Worm (Caenorhabditis elegans): Measurements from ENCODE around the gene C29F7.3.

- peak; percentile 64 for TF ChIP-seq pha-4 (tag; optimal IDR thresholded peaks at IDR 0.05)
- TF ChIP-seq egl-27 (tag; optimal IDR thresholded peaks at IDR 0.05), result no peak
- no peak for TF ChIP-seq unc-39 (tag; optimal IDR thresholded peaks at IDR 0.05)
- TF ChIP-seq nhr-12 (tag; optimal IDR thresholded peaks at IDR 0.05), result no peak
- no peak for TF ChIP-seq lin-39 (tag; optimal IDR thresholded peaks at IDR 0.05)
- no peak for TF ChIP-seq nhr-25 (tag; optimal IDR thresholded peaks at IDR 0.05)
Measured at ce11 chrX:13415722-13416121, 4.0 kb downstream of the C29F7.3 start, which contains the start of gene C29F7.2.

Data from whole organism, L3 larva.